Worm (Caenorhabditis elegans) whole organism, late embryonic: ENCODE data around the gene C24F3.2.

Experiments used
- ceh-14 ChIP-seq: sonication (generic microtip); optimal IDR thresholded peaks from 2 replicates; lab custom pipeline; 2016; ENCODE audit warnings: missing genotype, missing genetic modification characterization, missing compliant biosample characterization
- ceh-22 ChIP-seq: sonication (generic microtip); optimal IDR thresholded peaks from 2 replicates; lab custom pipeline; 2017; ENCODE audit warnings: missing biosample characterization, missing genetic modification characterization
- ceh-9 ChIP-seq: sonication (generic microtip); optimal IDR thresholded peaks from 2 replicates; lab custom pipeline; 2016; ENCODE audit warnings: mild to moderate bottlenecking, missing genetic modification characterization, inconsistent platforms, missing compliant biosample characterization
- elt-2 ChIP-seq: sonication (generic microtip); optimal IDR thresholded peaks from 2 replicates; lab custom pipeline; 2016; ENCODE audit warnings: missing genetic modification reagents, missing genetic modification characterization, missing compliant biosample characterization
- fax-1 ChIP-seq: sonication (generic microtip); optimal IDR thresholded peaks from 2 replicates; lab custom pipeline; 2016; ENCODE audit warnings: missing genotype, missing genetic modification characterization, missing compliant biosample characterization
- fkh-10 ChIP-seq: fragments of 150-350 bp; optimal IDR thresholded peaks from 2 replicates; lab custom pipeline; 2014; ENCODE audit warnings: missing biosample characterization, missing genetic modification reagents, missing genetic modification characterization
- gmeb-2 ChIP-seq: sonication (generic microtip); optimal IDR thresholded peaks from 2 replicates; lab custom pipeline; 2016; ENCODE audit warnings: missing genetic modification characterization, inconsistent platforms, missing compliant biosample characterization
- lin-11 ChIP-seq: fragments of 200-800 bp; sonication (Bioruptor generic); optimal IDR thresholded peaks from 2 replicates; lab custom pipeline; 2018; ENCODE audit warnings: mild to moderate bottlenecking, missing genetic modification characterization, missing compliant biosample characterization
- nfya-1 ChIP-seq: sonication (generic microtip); optimal IDR thresholded peaks from 2 replicates; lab custom pipeline; 2017; ENCODE audit warnings: missing genetic modification characterization, mild to moderate bottlenecking, missing compliant biosample characterization, antibody characterized with exemption, moderate library complexity
- nhr-11 ChIP-seq: fragments of 150-350 bp; optimal IDR thresholded peaks from 2 replicates; lab custom pipeline; 2014; ENCODE audit warnings: missing biosample characterization, missing genetic modification characterization
- odd-2 ChIP-seq: sonication (generic microtip); optimal IDR thresholded peaks from 2 replicates; lab custom pipeline; 2017; ENCODE audit warnings: antibody characterized with exemption, mild to moderate bottlenecking, missing genetic modification characterization, missing compliant biosample characterization
- pha-4 ChIP-seq: fragments of 150-350 bp; optimal IDR thresholded peaks from 2 replicates; lab custom pipeline; 2018; ENCODE audit warnings: missing biosample characterization, missing genetic modification reagents, missing genetic modification characterization
- ref-2 ChIP-seq: sonication (generic microtip); optimal IDR thresholded peaks from 2 replicates; lab custom pipeline; 2016; ENCODE audit warnings: missing genetic modification characterization, missing compliant biosample characterization
- unc-42 ChIP-seq: sonication (generic microtip); optimal IDR thresholded peaks from 2 replicates; lab custom pipeline; 2016; ENCODE audit warnings: missing genotype, missing genetic modification characterization, missing compliant biosample characterization

DNA sequence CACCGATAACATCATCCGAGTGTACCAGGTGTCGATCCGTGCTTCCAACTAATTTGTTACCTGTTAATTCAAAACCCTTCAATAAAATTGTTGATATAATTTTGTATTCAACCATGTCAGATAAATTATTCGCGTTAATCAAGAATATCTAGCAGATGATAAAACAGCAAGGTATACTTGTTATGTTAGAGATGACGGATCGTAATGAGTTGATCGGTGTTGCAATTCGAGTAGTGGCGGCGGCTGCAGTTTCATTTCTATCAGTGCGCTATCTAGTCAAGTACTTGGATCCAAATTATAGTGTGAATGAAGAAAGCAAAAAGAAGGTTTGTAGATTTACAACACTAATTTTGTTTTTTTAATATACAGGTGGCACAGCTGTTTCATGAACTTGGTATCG lies 44.6 kb upstream of the C24F3.2 start, which contains the start of gene mspn-1:
- no peak for TF ChIP-seq fax-1 (tag; lab: Kevin White, UChicago)
- TF ChIP-seq ceh-9 (tag; lab: Kevin White, UChicago), result no peak
- no peak for TF ChIP-seq unc-42 (tag; lab: Kevin White, UChicago)
- TF ChIP-seq ref-2 (tag; lab: Kevin White, UChicago), result no peak
- TF ChIP-seq pha-4 (tag; lab: Kevin White, UChicago), result no peak
- no peak for TF ChIP-seq ceh-22 (tag; lab: Kevin White, UChicago)
- TF ChIP-seq elt-2 (tag; lab: Kevin White, UChicago), result no peak
- TF ChIP-seq odd-2 (tag; lab: Kevin White, UChicago), result no peak
- no peak for TF ChIP-seq ceh-14 (tag; lab: Kevin White, UChicago)
- no peak for TF ChIP-seq lin-11 (tag; lab: Kevin White, UChicago)
- no peak for TF ChIP-seq gmeb-2 (tag; lab: Kevin White, UChicago)
- TF ChIP-seq nhr-11, result no peak
- no peak for TF ChIP-seq fkh-10 (GFP tag; lab: Kevin White, UChicago)
- no peak for TF ChIP-seq nfya-1 (tag; lab: Kevin White, UChicago)
